Worm (Caenorhabditis elegans) whole organism, L2 larva: ENCODE data around the gene T05H10.1.

Source experiments
- ama-1 ChIP-seq: fragments of 150-350 bp; optimal IDR thresholded peaks from 2 replicates; lab custom pipeline; 2018; ENCODE audit warnings: inconsistent platforms
- blmp-1 ChIP-seq: sonication (generic microtip); optimal IDR thresholded peaks from 2 replicates; lab custom pipeline; 2017; ENCODE audit warnings: missing genetic modification characterization, mild to moderate bottlenecking, missing compliant biosample characterization, antibody characterized with exemption, moderate library complexity; ENCODE audit not compliant: insufficient read depth
- ceh-82 ChIP-seq: fragments of 150-350 bp; optimal IDR thresholded peaks from 2 replicates; lab custom pipeline; 2014; ENCODE audit warnings: missing biosample characterization, missing genetic modification characterization
- lin-13 ChIP-seq: fragments of 150-350 bp; optimal IDR thresholded peaks from 2 replicates; lab custom pipeline; 2014; ENCODE audit warnings: missing biosample characterization, missing genetic modification reagents, missing genetic modification characterization
- nhr-12 ChIP-seq: fragments of 150-350 bp; optimal IDR thresholded peaks from 2 replicates; lab custom pipeline; 2014; ENCODE audit warnings: missing biosample characterization, missing genetic modification characterization
- nhr-237 ChIP-seq: fragments of 150-350 bp; optimal IDR thresholded peaks from 2 replicates; lab custom pipeline; 2014; ENCODE audit warnings: missing biosample characterization, missing genetic modification characterization
- nhr-25 ChIP-seq: fragments of 150-350 bp; sonication (generic microtip); optimal IDR thresholded peaks from 3 replicates; lab custom pipeline; 2014; ENCODE audit warnings: missing biosample characterization, missing genetic modification characterization
- nhr-77 ChIP-seq: fragments of 150-350 bp; optimal IDR thresholded peaks from 2 replicates; lab custom pipeline; 2014; ENCODE audit warnings: missing biosample characterization, missing genetic modification characterization
- snpc-4 ChIP-seq: fragments of 150-350 bp; optimal IDR thresholded peaks from 2 replicates; lab custom pipeline; 2014; ENCODE audit warnings: missing biosample characterization, missing genetic modification characterization
- unc-55 ChIP-seq: fragments of 150-350 bp; sonication (generic microtip); optimal IDR thresholded peaks from 3 replicates; lab custom pipeline; 2014; ENCODE audit warnings: missing biosample characterization, missing genetic modification reagents, missing genetic modification characterization
- unc-62 ChIP-seq: fragments of 150-350 bp; optimal IDR thresholded peaks from 2 replicates; lab custom pipeline; 2014; ENCODE audit warnings: missing biosample characterization, missing genetic modification reagents, missing genetic modification characterization

- TF ChIP-seq unc-62 (GFP tag; lab: Kevin White, UChicago) (no peak), unc-55 (no peak), nhr-12 (tag; lab: Kevin White, UChicago) (no peak), lin-13 (GFP tag; lab: Kevin White, UChicago) (no peak), ama-1 (lab: Kevin White, UChicago) (no peak), nhr-77 (no peak), snpc-4 (tag; lab: Kevin White, UChicago) (no peak), nhr-25 (no peak), nhr-237 (no peak), blmp-1 (tag; lab: Kevin White, UChicago) (no peak), ceh-82 (no peak)
Measured at ce11 chrII:8093283-8093682, 50.9 kb downstream of the T05H10.1 start.
